Worm (Caenorhabditis elegans): ENCODE measurements around the gene H40L08.1.

Gene H40L08.1

ce11 chrX:15053223-15053933, 30.5 kb downstream of the H40L08.1 start, which contains the start of gene H03G16.1:
TSS of gene H03G16.1 (plus strand) at chrX:15053883.
- TF ChIP-seq aptf-3 (GFP tag; IDR thresholded peaks at IDR 0.05) = no peak

- no peak for TF ChIP-seq gei-17 (GFP tag; optimal IDR thresholded peaks at IDR 0.05)
Observed at ce11 chrX:15052385-15052784, 31.5 kb downstream of the H40L08.1 start, which contains the start of gene H03G16.6. TSS of gene H03G16.6 (plus strand) at chrX:15052685.

ce11 chrX:15050006-15050405, 33.9 kb downstream of the H40L08.1 start:
- TF ChIP-seq B0019.2 (GFP tag; conservative IDR thresholded peaks at IDR 0.05) (no peak), bed-1 (GFP tag; IDR thresholded peaks at IDR 0.05) (no peak), ceh-91 (GFP tag; IDR thresholded peaks at IDR 0.05) (no peak), nfya-2 (GFP tag; IDR thresholded peaks at IDR 0.05) (no peak), nfya-1 (tag; optimal IDR thresholded peaks at IDR 0.05; ENCODE audit: borderline replicate concordance, insufficient read depth) (no peak), aptf-2 (GFP tag; conservative IDR thresholded peaks at IDR 0.05) (no peak), attf-3 (GFP tag; conservative IDR thresholded peaks at IDR 0.05) (no peak), snpc-3.4 (tag; optimal IDR thresholded peaks at IDR 0.05) (no peak), T07F8.4 (tag; optimal IDR thresholded peaks at IDR 0.05) (no peak), dpff-1 (tag; optimal IDR thresholded peaks at IDR 0.05) (no peak), zfh-2 (GFP tag; conservative IDR thresholded peaks at IDR 0.05) (no peak), tbx-9 (tag; optimal IDR thresholded peaks at IDR 0.05; ENCODE audit: borderline replicate concordance) (no peak), madf-3 (GFP tag; IDR thresholded peaks at IDR 0.05) (no peak), egl-18 (GFP tag; IDR thresholded peaks at IDR 0.05) (no peak), unc-130 (GFP tag; optimal IDR thresholded peaks at IDR 0.05) (no peak)

ce11 chrX:15047541-15047940, 36.3 kb downstream of the H40L08.1 start:
- TF ChIP-seq tlf-1 (GFP tag; optimal IDR thresholded peaks at IDR 0.05) = no peak
- no peak for TF ChIP-seq akir-1 (GFP tag; optimal IDR thresholded peaks at IDR 0.05)
- TF ChIP-seq T26A5.8 (tag; optimal IDR thresholded peaks at IDR 0.05) = no peak
- TF ChIP-seq Y53F4B.3 (GFP tag; IDR thresholded peaks at IDR 0.05) = no peak
- no peak for TF ChIP-seq madf-8 (GFP tag; conservative IDR thresholded peaks at IDR 0.05)
- no peak for TF ChIP-seq lin-54 (GFP tag; optimal IDR thresholded peaks at IDR 0.05)
- no peak for TF ChIP-seq snpc-4 (GFP tag; optimal IDR thresholded peaks at IDR 0.05)
- no peak for TF ChIP-seq snpc-4 (tag; optimal IDR thresholded peaks at IDR 0.05)
- TF ChIP-seq hlh-26 (GFP tag; conservative IDR thresholded peaks at IDR 0.05) = no peak

- TF ChIP-seq T26A5.8 (tag; optimal IDR thresholded peaks at IDR 0.05) (no peak), lin-35 (GFP tag; optimal IDR thresholded peaks at IDR 0.05) (no peak), ztf-28 (GFP tag; IDR thresholded peaks at IDR 0.05) (no peak), fkh-3 (tag; optimal IDR thresholded peaks at IDR 0.05) (no peak), cebp-1 (GFP tag; IDR thresholded peaks at IDR 0.05) (peak; percentile 48; the same call in 1 of the 2 replicates), cebp-1 (tag; optimal IDR thresholded peaks at IDR 0.05) (peak; percentile 88), lag-1 (GFP tag; IDR thresholded peaks at IDR 0.05) (no peak), pha-4 (tag; optimal IDR thresholded peaks at IDR 0.05) (no peak), B0019.2 (GFP tag; conservative IDR thresholded peaks at IDR 0.05) (no peak)
Observed at ce11 chrX:15045401-15045800, 38.5 kb downstream of the H40L08.1 start.
